Fruit fly (Drosophila melanogaster): ENCODE results near the gene tefu.

The tefu gene

DNA sequence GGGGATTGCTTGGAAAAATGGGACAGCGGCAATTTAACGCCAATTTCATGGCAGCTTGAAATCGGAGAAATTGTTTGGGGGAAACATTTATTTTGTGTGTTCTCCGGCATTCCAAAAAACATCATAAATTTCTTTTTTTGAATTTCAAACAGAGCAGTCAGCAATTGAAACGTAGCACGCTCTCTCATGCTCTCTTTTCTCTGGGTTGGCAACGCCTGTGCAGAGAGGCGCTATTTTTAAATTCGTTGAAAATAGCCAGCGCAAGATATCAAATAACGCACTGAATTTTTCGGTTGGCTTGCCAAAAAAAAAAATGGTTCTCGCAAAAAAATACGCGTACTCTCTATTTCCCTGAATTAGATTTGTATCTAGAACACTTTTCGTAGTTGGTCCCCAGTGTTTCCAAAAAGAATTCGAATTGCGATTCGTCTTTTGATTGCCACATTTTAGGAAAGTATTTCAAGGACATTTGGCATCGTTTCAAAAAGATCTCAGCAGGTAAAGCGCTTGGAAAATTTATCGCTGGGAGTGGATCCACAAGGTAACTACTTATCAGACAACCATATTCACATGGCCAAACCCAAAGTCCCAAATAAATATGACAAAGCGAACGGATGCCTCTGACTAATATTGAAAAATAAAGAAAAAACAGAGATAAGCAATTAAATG is 44.1 kb upstream of the tefu start (continued):
- TF ChIP-seq fd102C (GFP tag; optimal IDR thresholded peaks at IDR 0.05) (no peak), Mad (GFP tag; optimal IDR thresholded peaks at IDR 0.05) (no peak), CG13296 (GFP tag; optimal IDR thresholded peaks at IDR 0.05) (no peak), CG13123 (GFP tag; optimal IDR thresholded peaks at IDR 0.05) (no peak), croc (GFP tag; conservative IDR thresholded peaks at IDR 0.05) (no peak), eve (GFP tag; optimal IDR thresholded peaks at IDR 0.05) (peak in 1 of 2 experiments; percentile 64), gce (GFP tag; IDR thresholded peaks at IDR 0.05) (no peak), CG9727 (GFP tag; optimal IDR thresholded peaks at IDR 0.05) (no peak), Hr3 (GFP tag; optimal IDR thresholded peaks at IDR 0.05) (no peak), CG8290 (GFP tag; optimal IDR thresholded peaks at IDR 0.05) (no peak), CG8290 (tag; optimal IDR thresholded peaks at IDR 0.05) (peak in 1 of 2 experiments; percentile 29), inv (GFP tag; IDR thresholded peaks at IDR 0.05; ENCODE audit: partially characterized antibody) (no peak), CG14050 (GFP tag; IDR thresholded peaks at IDR 0.05) (no peak), disco-r (GFP tag; optimal IDR thresholded peaks at IDR 0.05) (no peak), BEAF-32 (GFP tag; optimal IDR thresholded peaks at IDR 0.05) (peak; percentile 10), Atf-2 (GFP tag; optimal IDR thresholded peaks at IDR 0.05) (no peak), CG12659 (GFP tag; optimal IDR thresholded peaks at IDR 0.05) (peak; percentile 22), kay (GFP tag; optimal IDR thresholded peaks at IDR 0.05) (peak; percentile 32), CG15514 (GFP tag; optimal IDR thresholded peaks at IDR 0.05) (peak; percentile 43), B-H2 (GFP tag; optimal IDR thresholded peaks at IDR 0.05) (no peak), CG2120 (GFP tag; optimal IDR thresholded peaks at IDR 0.05) (peak; percentile 9), CG3838 (GFP tag; optimal IDR thresholded peaks at IDR 0.05) (no peak), CG10147 (GFP tag; optimal IDR thresholded peaks at IDR 0.05) (no peak), HLHmδ (GFP tag; optimal IDR thresholded peaks at IDR 0.05) (no peak), CG11504 (tag; optimal IDR thresholded peaks at IDR 0.05) (peak; percentile 21), Mrtf (GFP tag; IDR thresholded peaks at IDR 0.05) (no peak), CG33213 (GFP tag; optimal IDR thresholded peaks at IDR 0.05) (peak; percentile 30), CG1233 (GFP tag; optimal IDR thresholded peaks at IDR 0.05) (no peak), CG10462 (GFP tag; optimal IDR thresholded peaks at IDR 0.05) (no peak), CG10366 (GFP tag; IDR thresholded peaks at IDR 0.05) (no peak), esg (GFP tag; conservative IDR thresholded peaks at IDR 0.05) (no peak), Abd-B (GFP tag; optimal IDR thresholded peaks at IDR 0.05) (peak; percentile 38), sc (optimal IDR thresholded peaks at IDR 0.05) (no peak), sc (GFP tag; optimal IDR thresholded peaks at IDR 0.05) (no peak), Ada2b (GFP tag; IDR thresholded peaks at IDR 0.05) (no peak), CoRest (tag; optimal IDR thresholded peaks at IDR 0.05) (peak; percentile 15), Dip2 (GFP tag; IDR thresholded peaks at IDR 0.05) (no peak), lab (GFP tag; optimal IDR thresholded peaks at IDR 0.05) (peak; percentile 26), nmo (GFP tag; optimal IDR thresholded peaks at IDR 0.05) (peak; percentile 21), CG14441 (GFP tag; IDR thresholded peaks at IDR 0.05) (no peak), CG43689 (GFP tag; IDR thresholded peaks at IDR 0.05) (no peak), maf-S (GFP tag; optimal IDR thresholded peaks at IDR 0.05) (no peak), yki (optimal IDR thresholded peaks at IDR 0.05) (peak; percentile 1), tio (GFP tag; optimal IDR thresholded peaks at IDR 0.05) (no peak), pzg (GFP tag; optimal IDR thresholded peaks at IDR 0.05) (peak; percentile 64), Oaz (GFP tag; IDR thresholded peaks at IDR 0.05) (no peak), pan (optimal IDR thresholded peaks at IDR 0.05) (no peak), pan (GFP tag; optimal IDR thresholded peaks at IDR 0.05 in 1 of 2, IDR thresholded peaks at IDR 0.05 in 1 of 2) (no peak), CHES-1-like (GFP tag; optimal IDR thresholded peaks at IDR 0.05) (no peak), Hr51 (GFP tag; optimal IDR thresholded peaks at IDR 0.05) (no peak), ftz-f1 (GFP tag; optimal IDR thresholded peaks at IDR 0.05) (peak; percentile 74)

All from whole organism, embryonic.